Worm (Caenorhabditis elegans) whole organism, mixed stage, embryonic: ENCODE data around the gene best-23.
A peak's percentile ranks its signal among the peaks of the same experiment; 100 is the strongest.

ENCODE experiments used
- M03D4.4 ChIP-seq: sonication (generic microtip); optimal IDR thresholded peaks from 2 replicates; lab custom pipeline; 2017; ENCODE audit warnings: mild to moderate bottlenecking, missing genetic modification characterization, missing compliant biosample characterization
- bed-3 ChIP-seq: fragments of 200-800 bp; sonication (Bioruptor generic); optimal IDR thresholded peaks from 3 replicates; lab custom pipeline; 2018; ENCODE audit warnings: mild to moderate bottlenecking, missing genetic modification characterization, moderate library complexity, missing compliant biosample characterization
- blmp-1 ChIP-seq: fragments of 150-350 bp; optimal IDR thresholded peaks from 2 replicates; lab custom pipeline; 2014; ENCODE audit warnings: missing biosample characterization, missing genetic modification characterization
- ceh-39 ChIP-seq: fragments of 150-350 bp; optimal IDR thresholded peaks from 2 replicates; lab custom pipeline; 2014; ENCODE audit warnings: missing biosample characterization, missing genetic modification characterization
- ceh-43 ChIP-seq: fragments of 200-800 bp; sonication (Bioruptor generic); optimal IDR thresholded peaks from 2 replicates; lab custom pipeline; 2018; ENCODE audit warnings: mild to moderate bottlenecking, missing genetic modification characterization, moderate library complexity, missing compliant biosample characterization
- ceh-83 ChIP-seq: fragments of 200-800 bp; sonication (Bioruptor generic); optimal IDR thresholded peaks from 2 replicates; lab custom pipeline; 2018; ENCODE audit warnings: mild to moderate bottlenecking, missing genetic modification characterization, missing compliant biosample characterization
- ces-1 ChIP-seq: fragments of 150-350 bp; optimal IDR thresholded peaks from 2 replicates; lab custom pipeline; 2014; ENCODE audit warnings: missing biosample characterization, missing genetic modification reagents, missing genetic modification characterization
- cnd-1 ChIP-seq: fragments of 200-800 bp; sonication (Bioruptor generic); optimal IDR thresholded peaks from 2 replicates; lab custom pipeline; 2018; ENCODE audit warnings: mild to moderate bottlenecking, missing genetic modification characterization, missing compliant biosample characterization
- drap-1 ChIP-seq: fragments of 200-800 bp; sonication (Bioruptor generic); optimal IDR thresholded peaks from 3 replicates; lab custom pipeline; 2018; ENCODE audit warnings: mild to moderate bottlenecking, missing genetic modification characterization, missing compliant biosample characterization
- elt-1 ChIP-seq: sonication (generic microtip); optimal IDR thresholded peaks from 2 replicates; lab custom pipeline; 2017; ENCODE audit warnings: missing genetic modification characterization, mild to moderate bottlenecking, missing compliant biosample characterization, antibody characterized with exemption, moderate library complexity, borderline replicate concordance; ENCODE audit not compliant: insufficient read depth
- elt-3 ChIP-seq: fragments of 150-350 bp; optimal IDR thresholded peaks from 2 replicates; lab custom pipeline; 2014; ENCODE audit warnings: missing biosample characterization, missing genetic modification characterization
- flh-1 ChIP-seq: fragments of 200-800 bp; sonication (Bioruptor generic); optimal IDR thresholded peaks from 2 replicates; lab custom pipeline; 2018; ENCODE audit warnings: mild to moderate bottlenecking, missing genetic modification characterization, moderate library complexity, missing compliant biosample characterization
- ham-2 ChIP-seq: fragments of 200-800 bp; sonication (Bioruptor generic); optimal IDR thresholded peaks from 2 replicates; lab custom pipeline; 2018; ENCODE audit warnings: mild to moderate bottlenecking, missing genetic modification characterization, missing compliant biosample characterization
- hlh-1 ChIP-seq: fragments of 150-350 bp; optimal IDR thresholded peaks from 2 replicates; lab custom pipeline; 2014; ENCODE audit warnings: missing biosample characterization, missing genetic modification reagents, missing genetic modification characterization
- lin-13 ChIP-seq: fragments of 150-350 bp; optimal IDR thresholded peaks from 2 replicates; lab custom pipeline; 2014; ENCODE audit warnings: missing biosample characterization, missing genetic modification characterization
- lin-32 ChIP-seq: fragments of 200-800 bp; sonication (Bioruptor generic); optimal IDR thresholded peaks from 2 replicates; lab custom pipeline; 2018; ENCODE audit warnings: mild to moderate bottlenecking, missing genetic modification characterization, missing compliant biosample characterization
- lsy-2 ChIP-seq: fragments of 150-350 bp; optimal IDR thresholded peaks from 2 replicates; lab custom pipeline; 2014; ENCODE audit warnings: missing biosample characterization, missing genetic modification characterization
- mab-5 ChIP-seq: fragments of 150-350 bp; optimal IDR thresholded peaks from 2 replicates; lab custom pipeline; 2014; ENCODE audit warnings: missing biosample characterization, missing genetic modification characterization
- mep-1 ChIP-seq: fragments of 150-350 bp; optimal IDR thresholded peaks from 2 replicates; lab custom pipeline; 2017; ENCODE audit warnings: missing biosample characterization, missing genetic modification reagents, missing genetic modification characterization, inconsistent platforms
- mls-2 ChIP-seq: sonication (generic microtip); optimal IDR thresholded peaks from 2 replicates; lab custom pipeline; 2016; ENCODE audit warnings: mild to moderate bottlenecking, missing genetic modification characterization, moderate library complexity, missing compliant biosample characterization
- nhr-12 ChIP-seq: fragments of 150-350 bp; optimal IDR thresholded peaks from 2 replicates; lab custom pipeline; 2014; ENCODE audit warnings: missing biosample characterization, missing genetic modification characterization
- nhr-2 ChIP-seq: fragments of 150-350 bp; optimal IDR thresholded peaks from 2 replicates; lab custom pipeline; 2014; ENCODE audit warnings: missing biosample characterization, missing genetic modification characterization
- nhr-237 ChIP-seq: fragments of 150-350 bp; optimal IDR thresholded peaks from 2 replicates; lab custom pipeline; 2014; ENCODE audit warnings: missing biosample characterization, missing genetic modification characterization
- nhr-28 ChIP-seq: fragments of 150-350 bp; optimal IDR thresholded peaks from 2 replicates; lab custom pipeline; 2014; ENCODE audit warnings: missing biosample characterization, missing genetic modification characterization
- nhr-76 ChIP-seq: sonication (generic microtip); optimal IDR thresholded peaks from 2 replicates; lab custom pipeline; 2017; ENCODE audit warnings: missing biosample characterization, missing genetic modification characterization
- pha-4 ChIP-seq: fragments of 150-350 bp; optimal IDR thresholded peaks from 2 replicates; lab custom pipeline; 2018; ENCODE audit warnings: missing biosample characterization, missing genetic modification reagents, missing genetic modification characterization
- sem-2 ChIP-seq: fragments of 200-800 bp; sonication (Bioruptor generic); optimal IDR thresholded peaks from 2 replicates; lab custom pipeline; 2018; ENCODE audit warnings: mild to moderate bottlenecking, missing genetic modification characterization, missing compliant biosample characterization
- snpc-4 ChIP-seq: fragments of 150-350 bp; optimal IDR thresholded peaks from 2 replicates; lab custom pipeline; 2014; ENCODE audit warnings: missing biosample characterization, missing genetic modification characterization
- sptf-1 ChIP-seq: sonication (generic microtip); optimal IDR thresholded peaks from 2 replicates; lab custom pipeline; 2017; ENCODE audit warnings: mild to moderate bottlenecking, missing genetic modification characterization, moderate library complexity, missing compliant biosample characterization
- tbx-8 ChIP-seq: fragments of 200-800 bp; sonication (Bioruptor generic); optimal IDR thresholded peaks from 2 replicates; lab custom pipeline; 2018; ENCODE audit warnings: mild to moderate bottlenecking, missing genetic modification characterization, moderate library complexity, missing compliant biosample characterization
- unc-39 ChIP-seq: fragments of 150-350 bp; optimal IDR thresholded peaks from 2 replicates; lab custom pipeline; 2014; ENCODE audit warnings: missing biosample characterization, missing genetic modification characterization
- unc-62 ChIP-seq: fragments of 150-350 bp; optimal IDR thresholded peaks from 2 replicates; lab custom pipeline; 2014; ENCODE audit warnings: missing biosample characterization, missing genetic modification reagents, missing genetic modification characterization
- zip-8 ChIP-seq: fragments of 150-350 bp; optimal IDR thresholded peaks from 2 replicates; lab custom pipeline; 2014; ENCODE audit warnings: missing biosample characterization, missing genetic modification characterization
- ztf-11 ChIP-seq: fragments of 150-350 bp; optimal IDR thresholded peaks from 2 replicates; lab custom pipeline; 2014; ENCODE audit warnings: missing biosample characterization, missing genetic modification characterization

best-23 gene

DNA sequence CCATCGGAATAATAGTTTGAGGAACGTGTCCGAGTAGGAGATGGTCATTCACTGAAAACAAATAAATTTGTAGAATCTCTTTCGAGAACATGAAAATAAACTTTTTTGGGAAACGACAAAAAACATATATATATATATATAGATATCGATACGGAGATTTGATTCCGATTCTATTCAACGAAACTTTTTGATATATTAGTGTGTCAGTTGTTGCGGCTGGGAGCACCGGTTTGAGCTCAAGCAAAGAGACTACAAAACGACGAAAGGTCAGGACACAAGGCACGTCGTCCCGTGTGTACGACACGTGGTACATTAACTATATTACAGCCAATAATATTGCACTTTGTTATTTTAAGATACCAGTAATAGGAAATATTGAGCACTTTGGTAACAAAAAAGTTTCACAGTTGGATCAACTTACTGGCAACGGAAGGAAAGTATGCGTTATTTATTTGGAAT is at the start of gene best-23:
TSS of gene best-23 (minus strand) at position 51 of the 459 bp plus-strand sequence.
- TF ChIP-seq hlh-1 (tag; lab: Kevin White, UChicago), result peak; percentile 49
- TF ChIP-seq drap-1 (GFP tag; lab: Kevin White, UChicago), result no peak

- TF ChIP-seq blmp-1 (tag; lab: Kevin White, UChicago), result no peak
- TF ChIP-seq ceh-43, result no peak
- TF ChIP-seq tbx-8 (GFP tag; lab: Kevin White, UChicago), result no peak
- no peak for TF ChIP-seq elt-1 (tag; lab: Kevin White, UChicago)
- no peak for TF ChIP-seq nhr-12 (tag; lab: Kevin White, UChicago)
- no peak for TF ChIP-seq nhr-237
- TF ChIP-seq mls-2 (tag; lab: Kevin White, UChicago), result no peak
- TF ChIP-seq bed-3 (GFP tag; lab: Kevin White, UChicago), result no peak
- no peak for TF ChIP-seq unc-39
- no peak for TF ChIP-seq sem-2 (GFP tag; lab: Kevin White, UChicago)
- no peak for TF ChIP-seq mab-5 (tag; lab: Kevin White, UChicago)
- TF ChIP-seq ham-2 (GFP tag; lab: Kevin White, UChicago), result no peak
- no peak for TF ChIP-seq ces-1 (GFP tag; lab: Kevin White, UChicago)
- no peak for TF ChIP-seq zip-8 (tag; lab: Kevin White, UChicago)
- no peak for TF ChIP-seq nhr-76 (tag; lab: Kevin White, UChicago)
- no peak for TF ChIP-seq unc-62 (GFP tag; lab: Kevin White, UChicago)
- TF ChIP-seq lsy-2 (tag; lab: Kevin White, UChicago), result no peak
- no peak for TF ChIP-seq snpc-4 (tag; lab: Kevin White, UChicago)
- TF ChIP-seq nhr-2, result no peak
- TF ChIP-seq mep-1 (tag; lab: Kevin White, UChicago), result no peak
Observed at ce11 chrII:7955548-7955947, 48.2 kb upstream of the best-23 start.

- TF ChIP-seq mab-5 (tag; lab: Kevin White, UChicago) (no peak), nhr-28 (no peak), sptf-1 (tag; lab: Kevin White, UChicago) (no peak), drap-1 (GFP tag; lab: Kevin White, UChicago) (no peak), mep-1 (tag; lab: Kevin White, UChicago) (no peak), mls-2 (tag; lab: Kevin White, UChicago) (no peak), elt-3 (tag; lab: Kevin White, UChicago) (no peak), sem-2 (GFP tag; lab: Kevin White, UChicago) (no peak), ceh-39 (tag; lab: Kevin White, UChicago) (no peak), nhr-237 (no peak), zip-8 (tag; lab: Kevin White, UChicago) (no peak), cnd-1 (no peak), ham-2 (GFP tag; lab: Kevin White, UChicago) (no peak), lin-13 (tag; lab: Kevin White, UChicago) (no peak), nhr-76 (tag; lab: Kevin White, UChicago) (no peak), pha-4 (no peak)
- TF ChIP-seq, all 35 proteins: peak for 0
Observed at ce11 chrII:7948278-7948677, 40.9 kb upstream of the best-23 start.

- no peak for TF ChIP-seq pha-4
- no peak for TF ChIP-seq nhr-76 (tag; lab: Kevin White, UChicago)
- TF ChIP-seq mep-1 (tag; lab: Kevin White, UChicago), result no peak
- no peak for TF ChIP-seq nhr-2
- no peak for TF ChIP-seq lin-13 (tag; lab: Kevin White, UChicago)
- no peak for TF ChIP-seq tbx-8 (GFP tag; lab: Kevin White, UChicago)
- TF ChIP-seq nhr-12 (tag; lab: Kevin White, UChicago), result no peak
- no peak for TF ChIP-seq lsy-2 (tag; lab: Kevin White, UChicago)
- no peak for TF ChIP-seq unc-39
- TF ChIP-seq zip-8 (tag; lab: Kevin White, UChicago), result no peak
- no peak for TF ChIP-seq nhr-237
- TF ChIP-seq elt-1 (tag; lab: Kevin White, UChicago), result no peak
- TF ChIP-seq ceh-83 (GFP tag; lab: Kevin White, UChicago), result no peak
- no peak for TF ChIP-seq nhr-28
Observed at ce11 chrII:7946830-7947425, 39.5 kb upstream of the best-23 start, which contains the start of gene ZK669.5. Gene ZK669.5 (minus strand): TSS chrII:7946880.

ce11 chrII:7945168-7945567 is 37.8 kb upstream of the best-23 start, which contains the start of gene dbt-1:
Gene dbt-1 (minus strand): TSS chrII:7945206.
- TF ChIP-seq pha-4, result peak; percentile 71
- no peak for TF ChIP-seq drap-1 (GFP tag; lab: Kevin White, UChicago)
- TF ChIP-seq cnd-1, result no peak
- no peak for TF ChIP-seq ceh-43
- no peak for TF ChIP-seq ztf-11 (tag; lab: Kevin White, UChicago)
- TF ChIP-seq sptf-1 (tag; lab: Kevin White, UChicago), result no peak
- no peak for TF ChIP-seq nhr-28
- no peak for TF ChIP-seq mls-2 (tag; lab: Kevin White, UChicago)
- TF ChIP-seq elt-3 (tag; lab: Kevin White, UChicago), result no peak
- TF ChIP-seq nhr-76 (tag; lab: Kevin White, UChicago), result no peak
- no peak for TF ChIP-seq snpc-4 (tag; lab: Kevin White, UChicago)
- no peak for TF ChIP-seq M03D4.4 (tag; lab: Kevin White, UChicago)
- no peak for TF ChIP-seq bed-3 (GFP tag; lab: Kevin White, UChicago)
- TF ChIP-seq ces-1 (GFP tag; lab: Kevin White, UChicago), result peak; percentile 38
- peak; percentile 45 for TF ChIP-seq lin-13 (tag; lab: Kevin White, UChicago)
- TF ChIP-seq ceh-83 (GFP tag; lab: Kevin White, UChicago), result no peak
- peak; percentile 74 for TF ChIP-seq lsy-2 (tag; lab: Kevin White, UChicago)
- peak; percentile 51 for TF ChIP-seq hlh-1 (tag; lab: Kevin White, UChicago)
- TF ChIP-seq unc-62 (GFP tag; lab: Kevin White, UChicago), result peak; percentile 3
- TF ChIP-seq sem-2 (GFP tag; lab: Kevin White, UChicago), result no peak
- no peak for TF ChIP-seq tbx-8 (GFP tag; lab: Kevin White, UChicago)
- no peak for TF ChIP-seq lin-32 (GFP tag; lab: Kevin White, UChicago)
- TF ChIP-seq ham-2 (GFP tag; lab: Kevin White, UChicago), result no peak
- no peak for TF ChIP-seq flh-1
- TF ChIP-seq nhr-2, result no peak
- TF ChIP-seq nhr-12 (tag; lab: Kevin White, UChicago), result no peak
- TF ChIP-seq ceh-39 (tag; lab: Kevin White, UChicago), result no peak
- TF ChIP-seq blmp-1 (tag; lab: Kevin White, UChicago), result no peak
- peak; percentile 65 for TF ChIP-seq mep-1 (tag; lab: Kevin White, UChicago)
